Fruit fly (Drosophila melanogaster): ENCODE measurements around the gene ball.

- TF ChIP-seq kay (GFP tag; ENCODE audit: borderline replicate concordance) (peak; percentile 38), CG11617 (GFP tag; optimal IDR thresholded peaks at IDR 0.05) (peak; percentile 78), CG7045 (GFP tag; optimal IDR thresholded peaks at IDR 0.05) (peak; percentile 52), Clk (GFP tag; optimal IDR thresholded peaks at IDR 0.05) (peak; percentile 11), CG33017 (tag; optimal IDR thresholded peaks at IDR 0.05) (peak; percentile 50)
Measured at dm6 chr3R:26915463-26915925, 48.9 kb upstream of the ball start, which contains the start of gene CG46339.

All from whole organism, adult.